Worm (Caenorhabditis elegans) whole organism, L3 larva: ENCODE results near the gene F53F4.16.
A peak's percentile ranks its signal among the peaks of the same experiment; 100 is the strongest.

Source experiments
- R02D3.7 ChIP-seq: fragments of 150-350 bp; optimal IDR thresholded peaks from 2 replicates; lab custom pipeline; 2014; ENCODE audit warnings: missing biosample characterization, missing genetic modification characterization
- ZK546.5 ChIP-seq: sonication (generic microtip); optimal IDR thresholded peaks from 2 replicates; lab custom pipeline; 2017; ENCODE audit warnings: missing biosample characterization, missing genetic modification characterization
- aly-2 ChIP-seq: fragments of 150-350 bp; optimal IDR thresholded peaks from 2 replicates; lab custom pipeline; 2014; ENCODE audit warnings: missing biosample characterization, missing genetic modification characterization
- ama-1 ChIP-seq: fragments of 150-350 bp; optimal IDR thresholded peaks from 2 replicates; lab custom pipeline; 2018
- ceh-16 ChIP-seq: sonication (generic microtip); optimal IDR thresholded peaks from 2 replicates; lab custom pipeline; 2017; ENCODE audit warnings: missing biosample characterization, missing genetic modification characterization
- ceh-82 ChIP-seq: fragments of 150-350 bp; optimal IDR thresholded peaks from 2 replicates; lab custom pipeline; 2014; ENCODE audit warnings: missing biosample characterization, missing genetic modification characterization
- ceh-9 ChIP-seq: sonication (generic microtip); optimal IDR thresholded peaks from 2 replicates; lab custom pipeline; 2018; ENCODE audit warnings: missing biosample characterization, missing genetic modification characterization
- egl-27 ChIP-seq: sonication (generic microtip); optimal IDR thresholded peaks from 4 replicates; lab custom pipeline; 2017; ENCODE audit warnings: missing biosample characterization, missing genetic modification reagents, missing genetic modification characterization
- elt-1 ChIP-seq: fragments of 150-350 bp; optimal IDR thresholded peaks from 2 replicates; lab custom pipeline; 2014; ENCODE audit warnings: missing biosample characterization, missing genetic modification characterization
- elt-2 ChIP-seq: sonication (generic microtip); optimal IDR thresholded peaks from 2 replicates; lab custom pipeline; 2016; ENCODE audit warnings: missing genetic modification reagents, mild to moderate bottlenecking, missing genetic modification characterization, missing compliant biosample characterization
- elt-3 ChIP-seq, 3 experiments: fragments of 150-350 bp in 1 of 3; sonication (generic microtip) in 2 of 3; optimal IDR thresholded peaks; 2 replicates in 2 of 3; 4 replicates in 1 of 3; lab custom pipeline; 2014 to 2017; ENCODE audit warnings: missing biosample characterization in 3 of 3, missing genetic modification characterization in 3 of 3
- eor-1 ChIP-seq, 2 experiments: fragments of 150-350 bp; optimal IDR thresholded peaks; 2 replicates each; lab custom pipeline; 2014 to 2018; ENCODE audit warnings: missing biosample characterization in 2 of 2, missing genetic modification characterization in 2 of 2
- fkh-10 ChIP-seq: sonication (generic microtip); optimal IDR thresholded peaks from 2 replicates; lab custom pipeline; 2017; ENCODE audit warnings: missing biosample characterization, missing genetic modification reagents, missing genetic modification characterization
- fkh-2 ChIP-seq: fragments of 150-350 bp; optimal IDR thresholded peaks from 2 replicates; lab custom pipeline; 2014; ENCODE audit warnings: missing biosample characterization, missing genetic modification reagents, missing genetic modification characterization
- hmg-11 ChIP-seq: sonication (generic microtip); optimal IDR thresholded peaks from 2 replicates; lab custom pipeline; 2016; ENCODE audit warnings: missing genetic modification characterization, missing compliant biosample characterization
- jun-1 ChIP-seq: fragments of 150-350 bp; optimal IDR thresholded peaks from 2 replicates; lab custom pipeline; 2014; ENCODE audit warnings: missing biosample characterization, missing genetic modification reagents, missing genetic modification characterization
- lin-15B ChIP-seq: fragments of 150-350 bp; optimal IDR thresholded peaks from 2 replicates; lab custom pipeline; 2014; ENCODE audit warnings: missing biosample characterization, missing genetic modification characterization
- lin-39 ChIP-seq: fragments of 150-350 bp; optimal IDR thresholded peaks from 2 replicates; lab custom pipeline; 2018; ENCODE audit warnings: missing biosample characterization, missing genetic modification reagents, missing genetic modification characterization
- lsy-12 ChIP-seq: sonication (generic microtip); optimal IDR thresholded peaks from 2 replicates; lab custom pipeline; 2016; ENCODE audit warnings: mild to moderate bottlenecking, missing genetic modification characterization, missing compliant biosample characterization
- mdl-1 ChIP-seq: fragments of 150-350 bp; optimal IDR thresholded peaks from 2 replicates; lab custom pipeline; 2014; ENCODE audit warnings: missing biosample characterization, missing genetic modification characterization
- mml-1 ChIP-seq: fragments of 150-350 bp; sonication (generic microtip); optimal IDR thresholded peaks from 3 replicates; lab custom pipeline; 2014; ENCODE audit warnings: missing biosample characterization, missing genetic modification characterization
- nfya-1 ChIP-seq: sonication (generic microtip); optimal IDR thresholded peaks from 2 replicates; lab custom pipeline; 2017; ENCODE audit warnings: missing genetic modification characterization, mild to moderate bottlenecking, missing compliant biosample characterization, antibody characterized with exemption, moderate library complexity; ENCODE audit not compliant: insufficient read depth
- nhr-11 ChIP-seq: fragments of 150-350 bp; optimal IDR thresholded peaks from 2 replicates; lab custom pipeline; 2014; ENCODE audit warnings: missing biosample characterization, missing genetic modification characterization
- nhr-12 ChIP-seq: fragments of 150-350 bp; optimal IDR thresholded peaks from 2 replicates; lab custom pipeline; 2014; ENCODE audit warnings: missing biosample characterization, missing genetic modification characterization
- nhr-23 ChIP-seq: fragments of 150-350 bp; optimal IDR thresholded peaks from 2 replicates; lab custom pipeline; 2014; ENCODE audit warnings: missing biosample characterization, missing genetic modification reagents, missing genetic modification characterization
- nhr-25 ChIP-seq: sonication (generic microtip); optimal IDR thresholded peaks from 2 replicates; lab custom pipeline; 2017; ENCODE audit warnings: missing biosample characterization, missing genetic modification characterization
- nhr-28 ChIP-seq: fragments of 150-350 bp; optimal IDR thresholded peaks from 2 replicates; lab custom pipeline; 2014; ENCODE audit warnings: missing biosample characterization, missing genetic modification characterization
- nhr-43 ChIP-seq: sonication (generic microtip); optimal IDR thresholded peaks from 2 replicates; lab custom pipeline; 2016; ENCODE audit warnings: mild to moderate bottlenecking, missing genetic modification characterization, missing compliant biosample characterization; ENCODE audit not compliant: poor library complexity, severe bottlenecking
- nhr-67 ChIP-seq: fragments of 150-350 bp; optimal IDR thresholded peaks from 2 replicates; lab custom pipeline; 2014; ENCODE audit warnings: missing biosample characterization, missing genetic modification characterization
- nhr-76 ChIP-seq: fragments of 150-350 bp; sonication (generic microtip); optimal IDR thresholded peaks from 5 replicates; lab custom pipeline; 2014; ENCODE audit warnings: missing biosample characterization, missing genetic modification characterization
- nhr-77 ChIP-seq: fragments of 150-350 bp; optimal IDR thresholded peaks from 2 replicates; lab custom pipeline; 2014; ENCODE audit warnings: missing biosample characterization, missing genetic modification characterization
- pha-4 ChIP-seq: fragments of 150-350 bp; optimal IDR thresholded peaks from 2 replicates; lab custom pipeline; 2014; ENCODE audit warnings: missing biosample characterization, missing genetic modification reagents, missing genetic modification characterization
- pqm-1 ChIP-seq: fragments of 150-350 bp; optimal IDR thresholded peaks from 2 replicates; lab custom pipeline; 2017; ENCODE audit warnings: missing biosample characterization, missing genetic modification characterization, inconsistent platforms
- skn-1 ChIP-seq: fragments of 150-350 bp; optimal IDR thresholded peaks from 2 replicates; lab custom pipeline; 2014; ENCODE audit warnings: missing biosample characterization, missing genetic modification characterization
- snpc-4 ChIP-seq: fragments of 150-350 bp; optimal IDR thresholded peaks from 2 replicates; lab custom pipeline; 2014; ENCODE audit warnings: missing biosample characterization, missing genetic modification characterization
- tbx-2 ChIP-seq: sonication (generic microtip); optimal IDR thresholded peaks from 2 replicates; lab custom pipeline; 2016; ENCODE audit warnings: mild to moderate bottlenecking, missing genetic modification characterization, missing compliant biosample characterization
- unc-62 ChIP-seq: fragments of 150-350 bp; sonication (generic microtip); optimal IDR thresholded peaks from 4 replicates; lab custom pipeline; 2014; ENCODE audit warnings: missing biosample characterization, missing genetic modification reagents, missing genetic modification characterization
- zag-1 ChIP-seq: fragments of 150-350 bp; optimal IDR thresholded peaks from 2 replicates; lab custom pipeline; 2014; ENCODE audit warnings: missing biosample characterization, missing genetic modification characterization
- ztf-11 ChIP-seq: fragments of 150-350 bp; optimal IDR thresholded peaks from 2 replicates; lab custom pipeline; 2014; ENCODE audit warnings: missing biosample characterization, missing genetic modification characterization
- ztf-4 ChIP-seq: fragments of 150-350 bp; optimal IDR thresholded peaks from 2 replicates; lab custom pipeline; 2014; ENCODE audit warnings: missing biosample characterization, missing genetic modification characterization

F53F4.16 gene

ce11 chrV:13655202-13655764, 33.7 kb upstream of the F53F4.16 start (continued):
- peak; percentile 51 for TF ChIP-seq fkh-10 (GFP tag; lab: Kevin White, UChicago)

DNA sequence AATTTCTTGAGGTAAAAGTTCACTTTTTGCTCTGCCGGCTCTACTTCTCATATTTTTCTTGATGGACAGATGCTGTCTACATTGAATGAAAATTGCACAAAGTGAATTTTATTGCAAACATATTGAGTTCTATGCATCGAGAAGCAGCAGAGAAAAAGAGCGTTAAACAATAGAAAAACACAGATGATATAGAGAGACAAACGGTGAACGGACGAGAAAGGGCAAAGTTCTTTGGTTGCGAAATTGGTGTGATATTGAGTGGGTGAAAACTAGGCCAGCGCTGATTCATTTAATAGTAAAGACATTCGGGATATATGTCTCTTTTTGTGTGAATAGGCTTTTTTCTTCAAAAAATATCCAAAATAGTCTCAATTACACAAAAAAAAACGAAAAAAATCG, 32.8 kb upstream of the F53F4.16 start:
- TF ChIP-seq fkh-2, result no peak
- TF ChIP-seq mdl-1 (tag; lab: Kevin White, UChicago), result no peak
- no peak for TF ChIP-seq pqm-1 (tag; lab: Kevin White, UChicago)
- peak; percentile 70 for TF ChIP-seq ama-1 (lab: Kevin White, UChicago)
- TF ChIP-seq unc-62 (GFP tag; lab: Kevin White, UChicago), result no peak
- no peak for TF ChIP-seq nhr-11 (tag; lab: Kevin White, UChicago)
- TF ChIP-seq nhr-43, result peak; percentile 34
- no peak for TF ChIP-seq snpc-4 (tag; lab: Kevin White, UChicago)
- peak; percentile 1 for TF ChIP-seq pha-4 (tag; lab: Kevin White, UChicago)
- TF ChIP-seq, all 47 proteins: peak for 3

DNA sequence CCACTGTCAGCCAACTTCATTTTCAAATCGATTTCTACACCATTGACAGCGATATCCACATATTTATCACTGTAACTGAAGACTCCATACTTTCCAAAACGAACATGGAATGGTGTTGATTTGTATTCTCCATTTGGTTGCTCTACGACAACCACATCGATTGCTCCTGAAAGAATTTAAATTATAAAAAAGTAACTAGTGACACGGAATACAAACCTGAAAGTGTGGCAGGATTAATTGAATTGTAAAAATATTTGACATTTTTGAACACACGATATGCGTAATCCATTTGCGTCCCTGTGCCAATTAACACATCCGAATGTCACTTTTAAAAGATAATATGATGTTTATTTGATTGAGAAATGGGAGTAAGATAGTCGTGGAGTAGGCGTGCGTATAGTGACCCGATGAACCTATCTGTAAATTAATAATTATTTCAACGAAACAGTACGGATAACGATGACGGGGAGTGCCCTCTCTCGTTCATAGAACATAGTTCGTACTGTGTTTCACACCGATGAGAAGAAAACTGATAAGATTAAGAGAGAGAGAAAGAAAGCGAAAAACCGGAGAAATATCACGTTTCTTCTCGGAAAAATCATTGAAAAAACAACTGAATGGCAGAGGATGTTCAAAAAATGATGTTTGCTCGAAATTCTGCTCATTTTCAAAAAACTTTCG, 32.2 kb upstream of the F53F4.16 start, which contains the start of gene lpin-1:
Gene lpin-1, minus strand, starts transcription at position 417 of the 681 bp plus-strand sequence.
- TF ChIP-seq ztf-11 (tag; lab: Kevin White, UChicago) (no peak), nhr-76 (tag; lab: Kevin White, UChicago) (no peak), zag-1 (tag; lab: Kevin White, UChicago) (no peak), ZK546.5 (tag; lab: Kevin White, UChicago) (no peak), ztf-4 (tag; lab: Kevin White, UChicago) (no peak), fkh-10 (GFP tag; lab: Kevin White, UChicago) (no peak), jun-1 (tag; lab: Kevin White, UChicago) (no peak), ceh-16 (tag; lab: Kevin White, UChicago) (no peak), mdl-1 (tag; lab: Kevin White, UChicago) (no peak), fkh-2 (no peak), nhr-12 (no peak), mml-1 (tag; lab: Kevin White, UChicago) (no peak), elt-1 (tag; lab: Kevin White, UChicago) (no peak), R02D3.7 (tag; lab: Kevin White, UChicago) (no peak), pqm-1 (tag; lab: Kevin White, UChicago) (peak; percentile 79), elt-2 (tag; lab: Kevin White, UChicago) (peak; percentile 72), snpc-4 (tag; lab: Kevin White, UChicago) (no peak), nhr-28 (tag; lab: Kevin White, UChicago) (no peak), lin-15B (no peak), nhr-25 (tag; lab: Kevin White, UChicago) (peak; percentile 19), nhr-77 (tag; lab: Kevin White, UChicago) (no peak), lin-39 (no peak), hmg-11 (tag; lab: Kevin White, UChicago) (no peak), nhr-67 (tag; lab: Kevin White, UChicago) (no peak), lsy-12 (peak; percentile 11), tbx-2 (tag; lab: Kevin White, UChicago) (no peak), nhr-23 (tag; lab: Kevin White, UChicago) (peak; percentile 32), elt-3 (tag; optimal IDR thresholded peaks at IDR 0.05; lab: Kevin White, UChicago) (no peak), aly-2 (tag; lab: Kevin White, UChicago) (no peak), ama-1 (lab: Kevin White, UChicago) (no peak), skn-1 (no peak), ceh-82 (no peak), nhr-11 (tag; lab: Kevin White, UChicago) (no peak), eor-1 (tag; optimal IDR thresholded peaks at IDR 0.05; lab: Kevin White, UChicago) (no peak), ceh-9 (tag; lab: Kevin White, UChicago) (no peak), nhr-43 (peak; percentile 0), nfya-1 (no peak), egl-27 (no peak)
